Worm (Caenorhabditis elegans) whole organism, L4/young adult: Measurements from ENCODE around the gene K03B4.9.

Experiments used
- W03F9.2 ChIP-seq: fragments of 150-350 bp; optimal IDR thresholded peaks from 2 replicates; lab custom pipeline; 2014; ENCODE audit warnings: missing biosample characterization, missing genetic modification characterization
- dao-5 ChIP-seq: sonication (generic microtip); optimal IDR thresholded peaks from 2 replicates; lab custom pipeline; 2016; ENCODE audit warnings: missing genotype, missing genetic modification characterization, moderate library complexity, missing compliant biosample characterization
- him-1 ChIP-seq: sonication (generic microtip); optimal IDR thresholded peaks from 2 replicates; lab custom pipeline; 2016; ENCODE audit warnings: missing genotype, missing genetic modification reagents, missing genetic modification characterization, missing compliant biosample characterization

DNA sequence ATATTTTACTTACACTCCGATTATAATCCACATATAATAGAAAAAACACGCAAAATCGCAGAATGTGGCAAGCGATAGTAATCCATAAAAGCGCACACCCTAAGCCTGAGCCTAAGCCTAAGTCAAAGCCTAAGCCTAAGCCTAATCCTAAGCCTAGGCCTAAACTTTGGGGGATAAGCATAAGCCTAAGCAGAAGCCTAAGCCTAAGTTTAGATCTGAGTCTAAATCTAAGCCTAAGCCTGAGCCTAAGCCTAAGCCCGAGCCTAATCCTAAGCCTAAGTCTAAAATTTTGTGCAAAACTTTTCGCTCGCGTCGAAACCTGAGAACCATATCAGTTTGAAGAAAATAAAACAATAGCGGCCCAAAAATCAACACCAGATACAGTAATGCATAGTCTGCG is 11.8 kb upstream of the K03B4.9 start:
- no peak for TF ChIP-seq him-1
- no peak for TF ChIP-seq W03F9.2
- no peak for TF ChIP-seq dao-5 (tag; lab: Kevin White, UChicago)
